Worm (Caenorhabditis elegans): ENCODE results near the gene T22F7.4.

The T22F7.4 gene

ce11 chrIII:535266-536107 lies 8.8 kb upstream of the T22F7.4 start:
- peak; percentile 40 for TF ChIP-seq jun-1 (tag; optimal IDR thresholded peaks at IDR 0.05)
- peak; percentile 71 for TF ChIP-seq hmg-11 (tag; optimal IDR thresholded peaks at IDR 0.05)
- no peak for TF ChIP-seq elt-1 (tag; optimal IDR thresholded peaks at IDR 0.05)
- peak; percentile 21 for TF ChIP-seq pha-4 (tag; optimal IDR thresholded peaks at IDR 0.05)
- TF ChIP-seq nhr-11 (tag; optimal IDR thresholded peaks at IDR 0.05), result no peak
- TF ChIP-seq tbx-2 (tag; optimal IDR thresholded peaks at IDR 0.05), result peak; percentile 1
- TF ChIP-seq unc-39 (tag; optimal IDR thresholded peaks at IDR 0.05), result no peak
- TF ChIP-seq fos-1 (tag; optimal IDR thresholded peaks at IDR 0.05), result no peak
- no peak for TF ChIP-seq R02D3.7 (tag; optimal IDR thresholded peaks at IDR 0.05)
- TF ChIP-seq nfya-1 (tag; optimal IDR thresholded peaks at IDR 0.05; ENCODE audit: insufficient read depth), result peak; percentile 23
- TF ChIP-seq pqm-1 (tag; optimal IDR thresholded peaks at IDR 0.05), result peak; percentile 2
- peak; percentile 75 for TF ChIP-seq elt-2 (tag; optimal IDR thresholded peaks at IDR 0.05)

- no peak for TF ChIP-seq ceh-28 (tag; optimal IDR thresholded peaks at IDR 0.05)
- no peak for TF ChIP-seq egl-27 (tag; optimal IDR thresholded peaks at IDR 0.05)
- TF ChIP-seq nhr-28 (tag; optimal IDR thresholded peaks at IDR 0.05), result no peak
- TF ChIP-seq nhr-43 (tag; optimal IDR thresholded peaks at IDR 0.05; ENCODE audit: poor library complexity, severe bottlenecking), result no peak
- TF ChIP-seq fkh-2 (tag; optimal IDR thresholded peaks at IDR 0.05), result no peak
- no peak for TF ChIP-seq pha-4 (tag; optimal IDR thresholded peaks at IDR 0.05)
- TF ChIP-seq fos-1 (tag; optimal IDR thresholded peaks at IDR 0.05), result no peak
- TF ChIP-seq lin-39 (tag; optimal IDR thresholded peaks at IDR 0.05), result no peak
- no peak for TF ChIP-seq nhr-237 (tag; optimal IDR thresholded peaks at IDR 0.05)
- no peak for TF ChIP-seq lin-15B (tag; optimal IDR thresholded peaks at IDR 0.05)
- no peak for TF ChIP-seq tbx-2 (tag; optimal IDR thresholded peaks at IDR 0.05)
- no peak for TF ChIP-seq lsy-12 (tag; optimal IDR thresholded peaks at IDR 0.05)
Measured at ce11 chrIII:532152-532551, 5.4 kb upstream of the T22F7.4 start.

ce11 chrIII:530899-531298 lies 4.2 kb upstream of the T22F7.4 start:
- TF ChIP-seq skn-1 (tag; optimal IDR thresholded peaks at IDR 0.05) (no peak), elt-3 (tag; optimal IDR thresholded peaks at IDR 0.05) (no peak), ceh-9 (tag; optimal IDR thresholded peaks at IDR 0.05) (no peak), pha-4 (tag; optimal IDR thresholded peaks at IDR 0.05) (no peak), fkh-10 (GFP tag; optimal IDR thresholded peaks at IDR 0.05) (no peak), elt-2 (tag; optimal IDR thresholded peaks at IDR 0.05) (peak; percentile 58), ztf-4 (tag; optimal IDR thresholded peaks at IDR 0.05) (no peak), fkh-2 (tag; optimal IDR thresholded peaks at IDR 0.05) (no peak)

- TF ChIP-seq ama-1 (optimal IDR thresholded peaks at IDR 0.05), result no peak
- TF ChIP-seq nhr-25 (tag; optimal IDR thresholded peaks at IDR 0.05), result no peak
- no peak for TF ChIP-seq nfya-1 (tag; optimal IDR thresholded peaks at IDR 0.05; ENCODE audit: insufficient read depth)
- TF ChIP-seq lin-39 (tag; optimal IDR thresholded peaks at IDR 0.05), result no peak
- TF ChIP-seq elt-2 (tag; optimal IDR thresholded peaks at IDR 0.05), result no peak
- no peak for TF ChIP-seq zag-1 (tag; optimal IDR thresholded peaks at IDR 0.05)
- TF ChIP-seq daf-12 (tag; optimal IDR thresholded peaks at IDR 0.05), result no peak
- TF ChIP-seq fkh-10 (GFP tag; optimal IDR thresholded peaks at IDR 0.05), result no peak
- no peak for TF ChIP-seq lin-15B (tag; optimal IDR thresholded peaks at IDR 0.05)
- TF ChIP-seq egl-27 (tag; optimal IDR thresholded peaks at IDR 0.05), result no peak
- no peak for TF ChIP-seq nhr-23 (tag; optimal IDR thresholded peaks at IDR 0.05)
- TF ChIP-seq mdl-1 (tag; optimal IDR thresholded peaks at IDR 0.05), result no peak
- TF ChIP-seq snpc-4 (tag; optimal IDR thresholded peaks at IDR 0.05), result no peak
- TF ChIP-seq hmg-11 (tag; optimal IDR thresholded peaks at IDR 0.05), result no peak
- TF ChIP-seq elt-1 (tag; optimal IDR thresholded peaks at IDR 0.05), result no peak
- TF ChIP-seq ztf-11 (tag; optimal IDR thresholded peaks at IDR 0.05), result no peak
- no peak for TF ChIP-seq nhr-237 (tag; optimal IDR thresholded peaks at IDR 0.05)
- TF ChIP-seq jun-1 (tag; optimal IDR thresholded peaks at IDR 0.05), result no peak
- no peak for TF ChIP-seq elt-3 (tag; optimal IDR thresholded peaks at IDR 0.05)
- no peak for TF ChIP-seq skn-1 (tag; optimal IDR thresholded peaks at IDR 0.05)
Measured at ce11 chrIII:523944-524343, 2.8 kb downstream of the T22F7.4 start, which contains the start of gene T22F7.3. Gene T22F7.3 (minus strand): TSS chrIII:524044.

Measured in whole organism, L3 larva.